Worm (Caenorhabditis elegans): ENCODE results near the gene Y38H6C.9.

Y38H6C.9 gene

ce11 chrV:20555120-20555519 lies 33.0 kb upstream of the Y38H6C.9 start, which contains the start of gene Y38H6C.21:
Gene Y38H6C.21, minus strand, starts transcription at chrV:20555267.
- TF ChIP-seq F37D6.2 (tag; optimal IDR thresholded peaks at IDR 0.05) (no peak), dmd-6 (GFP tag; IDR thresholded peaks at IDR 0.05) (peak; percentile 61)

DNA sequence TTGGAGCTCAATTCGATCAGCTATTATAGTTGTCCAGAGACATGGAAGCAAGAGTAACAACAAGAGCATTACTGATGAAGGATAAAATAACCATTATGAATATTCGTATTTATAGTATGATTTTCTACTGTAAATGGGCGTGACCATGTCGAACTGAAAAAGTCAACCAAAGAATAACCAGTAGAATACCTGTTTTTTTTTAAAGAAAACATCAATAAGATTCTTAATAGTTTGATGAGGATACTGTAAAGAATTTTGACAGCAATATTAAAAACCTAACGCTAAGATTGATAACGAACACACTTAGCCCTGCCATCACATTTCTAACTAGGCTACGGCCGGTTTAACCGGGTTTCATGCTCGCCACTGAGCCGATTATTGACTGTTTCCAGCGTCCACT lies 30.9 kb upstream of the Y38H6C.9 start, which contains the start of gene vmo-1:
vmo-1 (minus strand) TSS at position 101 of the 400 bp plus-strand sequence.
- no peak for TF ChIP-seq spr-3 (GFP tag; optimal IDR thresholded peaks at IDR 0.05)
- no peak for TF ChIP-seq dpl-1 (GFP tag; optimal IDR thresholded peaks at IDR 0.05)
- TF ChIP-seq hlh-30 (tag; optimal IDR thresholded peaks at IDR 0.05; ENCODE audit: insufficient read depth) = no peak

- TF ChIP-seq nhr-25 (tag; optimal IDR thresholded peaks at IDR 0.05; ENCODE audit: borderline replicate concordance, insufficient read depth) = no peak
- TF ChIP-seq php-3 (GFP tag; IDR thresholded peaks at IDR 0.05) = no peak
- TF ChIP-seq zip-11 (GFP tag; IDR thresholded peaks at IDR 0.05) = no peak
- peak in 1 of 2 experiments; percentile 18 for TF ChIP-seq unc-62 (GFP tag; optimal IDR thresholded peaks at IDR 0.05 in 1 of 2)
- TF ChIP-seq unc-62 (tag; optimal IDR thresholded peaks at IDR 0.05) = no peak
- no peak for TF ChIP-seq nhr-48 (tag; optimal IDR thresholded peaks at IDR 0.05)
Observed at ce11 chrV:20551096-20551495, 29.0 kb upstream of the Y38H6C.9 start, which contains the start of gene Y38H6C.20. Gene Y38H6C.20, minus strand, starts transcription at chrV:20551196.

ce11 chrV:20547048-20547447 lies 25.0 kb upstream of the Y38H6C.9 start, which contains the start of gene Y38H6C.18:
Gene Y38H6C.18, minus strand, starts transcription at chrV:20547148.
- TF ChIP-seq lin-29 (GFP tag; IDR thresholded peaks at IDR 0.05) (no peak), ZK337.2 (GFP tag; IDR thresholded peaks at IDR 0.05) (no peak), nhr-237 (tag; optimal IDR thresholded peaks at IDR 0.05) (no peak), dpl-1 (GFP tag; optimal IDR thresholded peaks at IDR 0.05) (no peak), nhr-111 (GFP tag; optimal IDR thresholded peaks at IDR 0.05) (no peak), madf-5 (GFP tag; IDR thresholded peaks at IDR 0.05) (no peak), daf-8 (GFP tag; IDR thresholded peaks at IDR 0.05) (no peak), dmd-6 (GFP tag; IDR thresholded peaks at IDR 0.05) (no peak), ceh-62 (tag; optimal IDR thresholded peaks at IDR 0.05) (no peak), attf-4 (tag; optimal IDR thresholded peaks at IDR 0.05) (no peak), php-3 (GFP tag; IDR thresholded peaks at IDR 0.05) (no peak), mdt-29 (GFP tag; IDR thresholded peaks at IDR 0.05) (no peak), unc-39 (tag; optimal IDR thresholded peaks at IDR 0.05) (no peak), F37D6.2 (tag; optimal IDR thresholded peaks at IDR 0.05) (no peak), nhr-41 (GFP tag; IDR thresholded peaks at IDR 0.05) (no peak), fkh-10 (GFP tag; optimal IDR thresholded peaks at IDR 0.05) (no peak), vab-7 (GFP tag; IDR thresholded peaks at IDR 0.05) (no peak), dmd-8 (GFP tag; IDR thresholded peaks at IDR 0.05) (no peak), Y5F2A.4 (GFP tag; optimal IDR thresholded peaks at IDR 0.05) (no peak), egl-27 (tag; optimal IDR thresholded peaks at IDR 0.05) (no peak)

DNA sequence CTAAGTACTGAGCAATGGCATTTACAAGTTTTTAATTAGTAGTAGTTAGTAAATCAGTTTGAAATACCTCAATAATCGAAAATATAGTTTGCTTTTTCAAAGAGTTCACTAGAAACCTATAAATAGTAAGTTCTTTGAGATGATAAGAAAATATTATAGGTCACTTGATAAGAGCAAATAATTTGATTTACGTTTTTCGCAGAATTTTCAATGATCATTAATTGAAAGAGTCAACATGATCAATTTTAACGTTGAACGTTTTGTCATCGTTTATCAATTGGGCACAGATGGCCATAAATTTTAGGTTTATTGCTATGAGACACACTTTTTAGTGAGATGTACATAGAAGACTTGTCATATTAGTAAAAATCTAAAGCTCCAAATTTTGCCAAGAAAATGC lies 23.7 kb upstream of the Y38H6C.9 start:
- TF ChIP-seq zfp-2 (tag; optimal IDR thresholded peaks at IDR 0.05) = no peak
- no peak for TF ChIP-seq zip-2 (tag; optimal IDR thresholded peaks at IDR 0.05)
- TF ChIP-seq pqm-1 (tag; optimal IDR thresholded peaks at IDR 0.05) = peak; percentile 2
- no peak for TF ChIP-seq daf-16 (GFP tag; optimal IDR thresholded peaks at IDR 0.05)
- peak; percentile 71 for TF ChIP-seq daf-16 (tag; optimal IDR thresholded peaks at IDR 0.05)

DNA sequence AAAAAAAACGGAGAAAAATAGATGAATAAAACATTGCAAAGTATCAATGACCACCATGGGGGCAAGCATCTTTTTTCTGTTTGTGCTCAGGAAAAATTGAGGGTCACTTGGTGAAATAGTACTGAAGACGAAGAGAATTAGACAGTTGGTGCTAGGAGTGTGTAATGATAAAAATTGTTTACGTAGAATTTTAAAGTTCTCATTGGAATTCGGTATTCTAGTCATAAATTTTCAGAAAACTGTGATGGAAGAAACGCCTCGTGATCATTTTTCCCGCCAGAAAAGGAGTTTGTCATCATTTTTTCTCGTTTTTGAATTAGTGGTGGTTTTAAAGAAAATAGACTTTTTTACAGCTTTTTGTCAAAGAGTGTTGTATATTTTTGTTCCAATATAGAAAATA lies 22.5 kb upstream of the Y38H6C.9 start:
- TF ChIP-seq skn-1 (tag; optimal IDR thresholded peaks at IDR 0.05) (no peak), nhr-77 (tag; optimal IDR thresholded peaks at IDR 0.05) (peak; percentile 23), dmd-9 (GFP tag; IDR thresholded peaks at IDR 0.05) (no peak), nhr-6 (tag; optimal IDR thresholded peaks at IDR 0.05) (no peak), nhr-42 (GFP tag; IDR thresholded peaks at IDR 0.05) (no peak), nhr-28 (tag; optimal IDR thresholded peaks at IDR 0.05) (peak; percentile 56), Y75B8A.6 (GFP tag; IDR thresholded peaks at IDR 0.05) (no peak), lim-7 (GFP tag; IDR thresholded peaks at IDR 0.05) (no peak), hmg-1.1 (GFP tag; IDR thresholded peaks at IDR 0.05) (no peak), egl-43 (GFP tag; IDR thresholded peaks at IDR 0.05) (no peak), mdt-29 (GFP tag; IDR thresholded peaks at IDR 0.05) (no peak), hif-1 (tag; optimal IDR thresholded peaks at IDR 0.05) (no peak), jun-1 (tag; optimal IDR thresholded peaks at IDR 0.05) (no peak), ceh-44 (GFP tag; IDR thresholded peaks at IDR 0.05) (no peak), daf-16 (GFP tag; optimal IDR thresholded peaks at IDR 0.05) (no peak), daf-16 (tag; optimal IDR thresholded peaks at IDR 0.05) (peak; percentile 84)

Data from whole organism, L4 larva.